Worm (Caenorhabditis elegans): ENCODE results near the gene fbxb-105.

- TF ChIP-seq ama-1 (optimal IDR thresholded peaks at IDR 0.05) (no peak), scrt-1 (GFP tag; IDR thresholded peaks at IDR 0.05) (no peak), sea-1 (GFP tag; conservative IDR thresholded peaks at IDR 0.05) (no peak), tbx-11 (GFP tag; IDR thresholded peaks at IDR 0.05) (no peak), flt-1 (GFP tag; IDR thresholded peaks at IDR 0.05) (no peak), ceh-36 (tag; optimal IDR thresholded peaks at IDR 0.05) (no peak), hnd-1 (tag; optimal IDR thresholded peaks at IDR 0.05) (no peak), hmbx-1 (tag; optimal IDR thresholded peaks at IDR 0.05) (no peak)
Observed at ce11 chrII:2805566-2805965, 34.9 kb upstream of the fbxb-105 start.
